Worm (Caenorhabditis elegans): ENCODE results near the gene marc-1.
A peak's percentile ranks its signal among the peaks of the same experiment; 100 is the strongest.

marc-1 gene

ce11 chrV:9739402-9739801 lies at the start of gene marc-1:
TSS of gene marc-1 (plus strand) at chrV:9739702.
- TF ChIP-seq mcd-1 (GFP tag; IDR thresholded peaks at IDR 0.05) (no peak), ekl-4 (GFP tag; IDR thresholded peaks at IDR 0.05) (no peak), ccch-3 (GFP tag; optimal IDR thresholded peaks at IDR 0.05) (no peak), lsy-27 (tag; optimal IDR thresholded peaks at IDR 0.05; ENCODE audit: borderline replicate concordance, insufficient read depth) (no peak), F23B12.7 (tag; optimal IDR thresholded peaks at IDR 0.05; ENCODE audit: insufficient read depth) (no peak), T26A5.8 (tag; optimal IDR thresholded peaks at IDR 0.05) (no peak), nhr-90 (tag; optimal IDR thresholded peaks at IDR 0.05) (no peak), unc-62 (GFP tag; optimal IDR thresholded peaks at IDR 0.05) (no peak), ceh-79 (tag; optimal IDR thresholded peaks at IDR 0.05) (no peak), ztf-25 (GFP tag; IDR thresholded peaks at IDR 0.05) (no peak), Y67H2A.10 (GFP tag; conservative IDR thresholded peaks at IDR 0.05) (no peak), lin-54 (GFP tag; optimal IDR thresholded peaks at IDR 0.05) (no peak), cebp-1 (GFP tag; IDR thresholded peaks at IDR 0.05) (no peak), cebp-1 (tag; optimal IDR thresholded peaks at IDR 0.05) (no peak)

ce11 chrV:9690099-9690572 lies 49.4 kb upstream of the marc-1 start, which contains the start of gene rbx-1:
TSS of gene rbx-1 (minus strand) at chrV:9690522.
- TF ChIP-seq K11D2.4 (GFP tag; IDR thresholded peaks at IDR 0.05) (no peak), zfh-2 (GFP tag; conservative IDR thresholded peaks at IDR 0.05) (no peak), ceh-27 (GFP tag; optimal IDR thresholded peaks at IDR 0.05) (no peak), snpc-4 (GFP tag; optimal IDR thresholded peaks at IDR 0.05) (no peak), snpc-4 (tag; optimal IDR thresholded peaks at IDR 0.05) (no peak), gei-17 (GFP tag; optimal IDR thresholded peaks at IDR 0.05) (no peak), dpl-1 (GFP tag; optimal IDR thresholded peaks at IDR 0.05) (no peak), madf-10 (tag; optimal IDR thresholded peaks at IDR 0.05) (no peak), egrh-3 (GFP tag; IDR thresholded peaks at IDR 0.05) (no peak), F57A8.1 (GFP tag; optimal IDR thresholded peaks at IDR 0.05) (no peak), T26A5.8 (tag; optimal IDR thresholded peaks at IDR 0.05) (no peak), tlf-1 (GFP tag; optimal IDR thresholded peaks at IDR 0.05) (no peak), ceh-79 (tag; optimal IDR thresholded peaks at IDR 0.05) (no peak), attf-6 (GFP tag; IDR thresholded peaks at IDR 0.05) (no peak), nhr-179 (tag; optimal IDR thresholded peaks at IDR 0.05) (no peak), nhr-120 (GFP tag; IDR thresholded peaks at IDR 0.05) (no peak), repo-1 (tag; optimal IDR thresholded peaks at IDR 0.05) (no peak), tbp1 (GFP tag; optimal IDR thresholded peaks at IDR 0.05) (no peak)

ce11 chrV:9690728-9691127 lies 48.8 kb upstream of the marc-1 start:
- TF ChIP-seq attf-5 (GFP tag; optimal IDR thresholded peaks at IDR 0.05), result no peak
- no peak for TF ChIP-seq ceh-79 (tag; optimal IDR thresholded peaks at IDR 0.05)
- peak; percentile 49; the same call in 1 of the 2 replicates for TF ChIP-seq madf-6 (GFP tag; IDR thresholded peaks at IDR 0.05)
- peak; percentile 57 for TF ChIP-seq lsl-1 (GFP tag; optimal IDR thresholded peaks at IDR 0.05)
- TF ChIP-seq F23B12.7 (tag; optimal IDR thresholded peaks at IDR 0.05; ENCODE audit: insufficient read depth), result peak; percentile 38
- TF ChIP-seq bed-2 (GFP tag; IDR thresholded peaks at IDR 0.05), result no peak
- TF ChIP-seq atf-7 (tag; optimal IDR thresholded peaks at IDR 0.05), result no peak
- TF ChIP-seq ztf-18 (tag; optimal IDR thresholded peaks at IDR 0.05), result peak; percentile 12
- peak; percentile 4 for TF ChIP-seq tbp1 (GFP tag; optimal IDR thresholded peaks at IDR 0.05)
- TF ChIP-seq hmg-1.2 (GFP tag; IDR thresholded peaks at IDR 0.05), result peak; percentile 41; the same call in 1 of the 2 replicates

Measured in whole organism, young adult.